Worm (Caenorhabditis elegans) whole organism, mixed stage, embryonic: Measurements from ENCODE around the gene srsx-5.

ENCODE experiments used
- M03D4.4 ChIP-seq: sonication (generic microtip); optimal IDR thresholded peaks from 2 replicates; lab custom pipeline; 2017; ENCODE audit warnings: mild to moderate bottlenecking, missing genetic modification characterization, missing compliant biosample characterization
- drap-1 ChIP-seq: fragments of 200-800 bp; sonication (Bioruptor generic); optimal IDR thresholded peaks from 3 replicates; lab custom pipeline; 2018; ENCODE audit warnings: mild to moderate bottlenecking, missing genetic modification characterization, missing compliant biosample characterization
- elt-3 ChIP-seq: fragments of 150-350 bp; optimal IDR thresholded peaks from 2 replicates; lab custom pipeline; 2014; ENCODE audit warnings: missing biosample characterization, missing genetic modification characterization
- flh-1 ChIP-seq: fragments of 200-800 bp; sonication (Bioruptor generic); optimal IDR thresholded peaks from 2 replicates; lab custom pipeline; 2018; ENCODE audit warnings: mild to moderate bottlenecking, missing genetic modification characterization, moderate library complexity, missing compliant biosample characterization
- mep-1 ChIP-seq: fragments of 150-350 bp; optimal IDR thresholded peaks from 2 replicates; lab custom pipeline; 2017; ENCODE audit warnings: missing biosample characterization, missing genetic modification reagents, missing genetic modification characterization, inconsistent platforms
- pha-4 ChIP-seq: fragments of 150-350 bp; optimal IDR thresholded peaks from 2 replicates; lab custom pipeline; 2018; ENCODE audit warnings: missing biosample characterization, missing genetic modification reagents, missing genetic modification characterization
- snpc-4 ChIP-seq: fragments of 150-350 bp; optimal IDR thresholded peaks from 2 replicates; lab custom pipeline; 2014; ENCODE audit warnings: missing biosample characterization, missing genetic modification characterization
- tbx-8 ChIP-seq: fragments of 200-800 bp; sonication (Bioruptor generic); optimal IDR thresholded peaks from 2 replicates; lab custom pipeline; 2018; ENCODE audit warnings: mild to moderate bottlenecking, missing genetic modification characterization, moderate library complexity, missing compliant biosample characterization
- unc-39 ChIP-seq: fragments of 150-350 bp; optimal IDR thresholded peaks from 2 replicates; lab custom pipeline; 2014; ENCODE audit warnings: missing biosample characterization, missing genetic modification characterization

ce11 chrV:7908431-7908830 is 20.3 kb upstream of the srsx-5 start:
- TF ChIP-seq elt-3 (tag; lab: Kevin White, UChicago) (no peak), pha-4 (tag; lab: Kevin White, UChicago) (no peak), snpc-4 (tag; lab: Kevin White, UChicago) (no peak), mep-1 (tag; lab: Kevin White, UChicago) (no peak), tbx-8 (GFP tag; lab: Kevin White, UChicago) (no peak), M03D4.4 (tag; lab: Kevin White, UChicago) (no peak), flh-1 (GFP tag; lab: Kevin White, UChicago) (no peak), drap-1 (GFP tag; lab: Kevin White, UChicago) (no peak), unc-39 (no peak)
